Fruit fly (Drosophila melanogaster) whole organism, pupa: ENCODE measurements around the gene Anp.
A peak's percentile ranks its signal among the peaks of the same experiment; 100 is the strongest.

Experiments used
- CG10348 ChIP-seq: fragments of 200-800 bp; sonication (Bioruptor generic); IDR thresholded peaks from 2 replicates; pipeline ENCODE4 v1.3.6; 2022; ENCODE audit warnings: missing biosample characterization, missing genetic modification characterization
- CG12605 ChIP-seq: fragments of 200-800 bp; sonication (Bioruptor generic); IDR thresholded peaks from 2 replicates; pipeline ENCODE4 v1.3.6; 2022; ENCODE audit warnings: missing biosample characterization, missing genetic modification characterization
- CG13204 ChIP-seq: fragments of 200-800 bp; sonication (Bioruptor generic); optimal IDR thresholded peaks from 2 replicates; lab custom pipeline; 2018; ENCODE audit warnings: missing biosample characterization, mild to moderate bottlenecking, missing genetic modification characterization, moderate library complexity
- CG14655 ChIP-seq: fragments of 200-800 bp; sonication (Bioruptor generic); optimal IDR thresholded peaks from 3 replicates; lab custom pipeline; 2017; ENCODE audit warnings: mild to moderate bottlenecking, missing biosample characterization, missing genetic modification reagents, missing genetic modification characterization
- CG15710 ChIP-seq: fragments of 200-800 bp; sonication (Bioruptor generic); optimal IDR thresholded peaks from 2 replicates; lab custom pipeline; 2018; ENCODE audit warnings: missing biosample characterization, mild to moderate bottlenecking, missing genetic modification characterization, moderate library complexity
- CG17806 ChIP-seq: fragments of 200-800 bp; sonication (Bioruptor generic); optimal IDR thresholded peaks from 2 replicates; lab custom pipeline; 2018; ENCODE audit warnings: missing biosample characterization, mild to moderate bottlenecking, missing genetic modification characterization, moderate library complexity
- CG32121 ChIP-seq: fragments of 200-800 bp; sonication (Bioruptor generic); IDR thresholded peaks from 2 replicates; pipeline ENCODE4 v1.3.6; 2022; ENCODE audit warnings: missing biosample characterization, missing genetic modification characterization
- CG34367 ChIP-seq: fragments of 200-800 bp; sonication (Bioruptor generic); optimal IDR thresholded peaks from 2 replicates; lab custom pipeline; 2018; ENCODE audit warnings: missing biosample characterization, mild to moderate bottlenecking, missing genetic modification characterization
- CG4496 ChIP-seq: fragments of 200-800 bp; sonication (Bioruptor generic); IDR thresholded peaks from 3 replicates; pipeline ENCODE4 v1.3.6; 2022; ENCODE audit warnings: missing biosample characterization, missing genetic modification characterization
- CG8159 ChIP-seq: fragments of 200-800 bp; sonication (Bioruptor generic); optimal IDR thresholded peaks from 3 replicates; lab custom pipeline; 2018; ENCODE audit warnings: missing biosample characterization, mild to moderate bottlenecking, missing genetic modification characterization, moderate library complexity
- CG8301 ChIP-seq: fragments of 200-800 bp; sonication (Bioruptor generic); optimal IDR thresholded peaks from 2 replicates; lab custom pipeline; 2018; ENCODE audit warnings: missing biosample characterization, mild to moderate bottlenecking, missing genetic modification characterization
- CG9948 ChIP-seq: fragments of 200-800 bp; sonication (Bioruptor generic); optimal IDR thresholded peaks from 2 replicates; lab custom pipeline; 2018; ENCODE audit warnings: missing biosample characterization, mild to moderate bottlenecking, missing genetic modification characterization, moderate library complexity
- D1 ChIP-seq: fragments of 200-800 bp; sonication (Bioruptor generic); optimal IDR thresholded peaks from 2 replicates; lab custom pipeline; 2018; ENCODE audit warnings: missing biosample characterization, mild to moderate bottlenecking, missing genetic modification characterization, moderate library complexity
- EcR ChIP-seq: fragments of 200-800 bp; sonication (Bioruptor generic); optimal IDR thresholded peaks from 3 replicates; lab custom pipeline; 2019; ENCODE audit warnings: missing biosample characterization, missing genetic modification characterization, mild to moderate bottlenecking, moderate library complexity, missing genetic modification reagents
- Ets98B ChIP-seq: fragments of 200-800 bp; sonication (Bioruptor generic); IDR thresholded peaks from 2 replicates; pipeline ENCODE4 v1.3.6; 2022; ENCODE audit warnings: missing biosample characterization, missing genetic modification characterization
- Pif1A ChIP-seq: fragments of 200-800 bp; sonication (Bioruptor generic); optimal IDR thresholded peaks from 3 replicates; lab custom pipeline; 2016; ENCODE audit warnings: missing biosample characterization, missing genetic modification characterization
- Pif1B ChIP-seq: fragments of 200-800 bp; sonication (Bioruptor generic); optimal IDR thresholded peaks from 3 replicates; lab custom pipeline; 2016; ENCODE audit warnings: missing biosample characterization, missing genetic modification characterization
- Snoo ChIP-seq: fragments of 200-800 bp; sonication (Bioruptor generic); optimal IDR thresholded peaks from 3 replicates; lab custom pipeline; 2017; ENCODE audit warnings: missing biosample characterization, mild to moderate bottlenecking, missing genetic modification characterization, inconsistent platforms
- fd96Ca ChIP-seq: fragments of 200-800 bp; sonication (Bioruptor generic); IDR thresholded peaks from 3 replicates; pipeline ENCODE4 v1.3.6; 2022; ENCODE audit warnings: missing biosample characterization, missing genetic modification characterization
- gl ChIP-seq: fragments of 200-800 bp; sonication (Bioruptor generic); optimal IDR thresholded peaks from 2 replicates; lab custom pipeline; 2018; ENCODE audit warnings: missing biosample characterization, mild to moderate bottlenecking, missing genetic modification characterization
- rn ChIP-seq: fragments of 200-800 bp; sonication (Bioruptor generic); IDR thresholded peaks from 2 replicates; pipeline ENCODE4 v1.3.6; 2022; ENCODE audit warnings: missing biosample characterization, missing genetic modification characterization

Anp gene

DNA sequence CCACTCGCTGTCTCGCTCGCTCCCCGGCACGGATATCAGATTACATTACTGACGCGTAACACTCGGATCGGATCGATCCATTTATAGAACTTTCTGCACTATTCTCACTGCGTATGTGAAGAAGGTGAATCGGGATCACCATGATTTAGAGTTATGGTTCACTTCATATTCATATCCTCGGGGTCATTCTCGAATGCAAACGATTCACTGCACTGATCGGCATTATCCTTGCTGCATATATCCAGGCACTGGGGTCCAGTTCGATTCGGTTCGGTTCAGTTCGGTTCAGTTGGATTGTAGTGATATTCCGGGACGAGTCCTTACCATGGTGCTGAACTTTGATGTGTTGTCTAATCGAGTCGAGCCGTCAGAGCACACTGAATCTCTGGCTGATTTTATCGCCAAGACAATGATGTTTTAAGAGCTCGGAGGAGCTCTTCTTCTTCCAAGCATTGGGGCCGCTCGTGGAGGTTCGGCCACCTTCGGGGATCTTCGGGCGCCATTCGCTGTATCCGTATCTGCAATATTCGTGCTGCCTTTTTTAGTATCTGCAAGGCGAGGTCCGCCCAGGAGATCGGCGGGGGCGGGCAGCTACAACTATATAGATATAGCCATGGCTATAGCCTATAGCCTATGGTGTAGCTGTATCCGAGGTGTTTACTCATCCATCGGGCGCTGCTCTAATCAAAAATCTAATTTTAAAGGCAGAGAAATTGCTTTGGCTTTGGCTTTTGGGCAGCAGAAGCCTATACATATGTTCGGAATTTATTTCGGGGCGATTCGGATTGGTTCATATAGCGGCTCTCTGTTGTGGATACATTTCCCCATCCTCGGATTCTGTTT is 35.4 kb upstream of the Anp start, which contains the start of gene Mlc2:
Gene Mlc2, minus strand, starts transcription at position 392 of the 843 bp plus-strand sequence.
- TF ChIP-seq CG15710 (tag; lab: Kevin White, UChicago) (no peak), CG4496 (GFP tag; lab: Robert Waterston, UW) (no peak), CG12605 (GFP tag; lab: Robert Waterston, UW) (no peak), Snoo (tag; lab: Kevin White, UChicago) (no peak), D1 (tag; lab: Kevin White, UChicago) (no peak), Pif1B (GFP tag; lab: Kevin White, UChicago) (no peak), CG34367 (tag; lab: Kevin White, UChicago) (no peak), Ets98B (GFP tag; lab: Robert Waterston, UW) (no peak), gl (no peak)

DNA sequence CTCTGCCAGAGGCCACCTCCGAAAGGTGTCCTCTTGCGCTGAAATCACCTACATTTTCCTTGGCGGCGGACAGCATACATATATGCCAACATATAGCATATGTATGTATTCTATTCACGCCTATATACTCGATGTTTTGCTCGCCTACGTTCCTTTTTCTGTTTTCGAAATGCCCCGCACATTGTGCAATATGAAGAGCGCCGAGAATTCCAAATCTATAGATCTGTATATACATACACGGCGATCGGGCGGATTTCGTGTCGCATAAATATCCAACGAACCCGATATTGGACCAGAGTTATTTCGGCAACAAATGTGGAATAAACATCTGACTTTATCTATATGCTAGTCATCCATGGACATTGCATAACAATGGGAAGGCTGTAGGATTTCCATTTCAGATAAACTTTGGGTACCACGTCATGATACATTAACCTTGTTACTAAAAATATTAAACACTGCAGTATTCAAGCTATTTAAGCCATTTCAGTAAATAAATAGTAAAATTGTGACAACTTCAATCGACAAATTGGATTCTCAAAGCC is 34.6 kb upstream of the Anp start:
- TF ChIP-seq CG4496 (GFP tag; lab: Robert Waterston, UW) (no peak), CG13204 (no peak), CG17806 (no peak)

DNA sequence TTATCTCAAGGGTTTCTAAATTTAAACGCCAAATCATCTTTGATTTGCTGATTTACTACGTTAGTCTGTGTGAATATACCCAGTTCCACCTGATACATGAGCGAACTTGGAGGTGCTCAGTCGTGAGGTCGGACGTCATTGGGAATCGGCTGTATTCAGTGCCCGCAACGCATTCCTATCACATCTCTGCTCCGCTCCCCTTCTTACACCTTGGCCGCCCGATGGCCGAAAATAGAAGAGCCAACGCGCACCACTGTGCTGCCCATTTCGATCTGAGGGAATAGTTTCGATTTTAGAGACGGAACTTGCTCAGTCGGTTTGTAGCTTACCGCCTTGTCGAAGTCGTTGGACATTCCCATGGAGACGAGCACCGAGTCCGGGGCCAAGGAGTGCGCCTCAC is 33.4 kb upstream of the Anp start:
- TF ChIP-seq gl (no peak), D1 (tag; lab: Kevin White, UChicago) (no peak), CG14655 (GFP tag; lab: Kevin White, UChicago) (no peak), CG32121 (GFP tag; lab: Robert Waterston, UW) (no peak), CG8301 (no peak)

DNA sequence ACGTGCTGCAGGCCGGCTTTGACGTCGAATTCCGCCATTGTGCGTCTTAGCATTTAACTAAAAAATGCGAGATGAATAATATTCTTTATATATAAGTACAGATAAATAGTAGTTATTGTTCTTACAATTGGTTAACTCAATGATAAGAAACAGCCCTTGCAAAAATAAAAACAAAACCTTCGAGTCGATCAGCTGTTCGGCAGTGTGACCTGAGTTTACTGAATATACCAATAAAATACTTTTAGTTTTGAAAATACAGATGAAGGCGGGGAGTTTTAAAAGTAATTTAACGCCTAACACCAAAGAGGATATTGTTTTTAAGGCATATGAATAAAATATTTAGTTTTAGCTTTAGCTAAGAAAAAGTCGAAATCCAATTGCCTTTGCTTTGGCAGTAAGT is 32.3 kb upstream of the Anp start, which contains the start of the genes CG1983 and CG15530:
Gene CG1983, minus strand, starts transcription at position 207 of the 400 bp plus-strand sequence.
Gene CG15530, plus strand, starts transcription at position 384 of the 400 bp plus-strand sequence.
- TF ChIP-seq CG8301 (no peak), Ets98B (GFP tag; lab: Robert Waterston, UW) (no peak), CG4496 (GFP tag; lab: Robert Waterston, UW) (no peak), Pif1B (GFP tag; lab: Kevin White, UChicago) (no peak), rn (GFP tag; lab: Robert Waterston, UW) (no peak), D1 (tag; lab: Kevin White, UChicago) (no peak), CG9948 (no peak), CG10348 (GFP tag; lab: Robert Waterston, UW) (no peak), CG12605 (GFP tag; lab: Robert Waterston, UW) (no peak), Pif1A (GFP tag; lab: Kevin White, UChicago) (no peak), gl (no peak), CG8159 (tag; lab: Kevin White, UChicago) (no peak), Snoo (tag; lab: Kevin White, UChicago) (no peak)

DNA sequence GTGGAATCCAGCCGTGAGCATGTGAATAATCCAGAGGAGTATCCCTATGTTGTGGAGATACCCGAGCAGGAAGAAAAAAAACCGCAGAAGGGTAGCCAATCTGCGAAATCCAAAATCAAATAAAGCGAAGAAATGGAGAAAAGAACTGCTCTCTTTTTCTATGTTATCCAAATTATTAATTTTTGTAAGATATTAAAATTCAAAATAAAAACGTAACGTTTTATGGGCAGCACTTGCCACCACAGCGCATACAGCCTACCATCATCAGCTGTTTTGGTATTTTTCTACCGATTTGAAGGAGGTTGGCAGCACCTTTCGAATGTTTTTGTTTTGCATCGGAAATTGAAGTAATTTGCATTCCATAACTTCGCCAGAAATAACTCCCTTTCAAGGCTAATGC is 29.8 kb upstream of the Anp start, which contains the start of gene Bet5:
Gene Bet5, plus strand, starts transcription at position 299 of the 400 bp plus-strand sequence.
- no peak for TF ChIP-seq CG17806
- TF ChIP-seq CG10348 (GFP tag; lab: Robert Waterston, UW): no peak
- no peak for TF ChIP-seq CG13204
- TF ChIP-seq fd96Ca: no peak
- no peak for TF ChIP-seq Ets98B (GFP tag; lab: Robert Waterston, UW)

DNA sequence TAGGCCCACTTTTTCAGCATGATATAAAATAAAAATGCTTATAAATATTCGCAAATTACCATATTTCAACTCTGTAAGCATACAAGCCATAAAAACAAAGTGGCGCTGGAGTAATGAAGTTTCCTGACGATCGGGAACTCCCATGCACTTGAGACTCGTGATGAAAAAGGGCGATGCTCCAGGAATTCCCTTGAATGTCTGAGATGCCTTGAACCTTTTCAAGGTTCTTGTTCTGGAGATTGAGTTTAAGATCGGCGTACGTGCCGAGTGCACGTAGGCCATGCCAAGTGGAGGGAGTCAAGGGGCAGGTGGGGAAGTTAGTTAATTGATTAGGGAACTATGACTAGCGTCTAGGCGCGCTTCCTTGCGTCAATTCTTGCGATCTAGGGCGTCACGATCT is 25.9 kb upstream of the Anp start:
- TF ChIP-seq Snoo (tag; lab: Kevin White, UChicago) (no peak), EcR (GFP tag; lab: Kevin White, UChicago) (peak; percentile 90)

DNA sequence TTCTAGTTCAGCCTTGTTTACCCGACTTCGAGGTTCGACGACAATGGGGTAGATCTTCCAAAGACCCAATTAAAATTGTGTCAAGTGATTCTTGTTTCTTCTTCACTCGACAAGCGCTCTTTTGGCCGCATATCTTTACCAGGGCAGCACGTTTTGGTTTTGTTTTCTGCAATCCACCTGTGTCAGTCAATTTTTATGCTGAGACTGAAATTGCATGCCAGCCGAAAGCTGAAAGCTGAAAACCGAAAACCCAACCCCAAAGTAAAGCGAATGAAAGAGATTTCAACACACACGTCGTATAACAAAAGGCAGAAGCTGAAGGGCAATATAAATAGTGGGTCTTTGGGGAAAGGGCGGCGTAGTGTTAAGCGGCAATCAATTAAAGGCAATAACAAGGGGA is 20.4 kb upstream of the Anp start:
- TF ChIP-seq CG8159 (tag; lab: Kevin White, UChicago) (no peak), Ets98B (GFP tag; lab: Robert Waterston, UW) (no peak), D1 (tag; lab: Kevin White, UChicago) (no peak), CG8301 (no peak), gl (no peak), Pif1B (GFP tag; lab: Kevin White, UChicago) (no peak), fd96Ca (no peak), CG10348 (GFP tag; lab: Robert Waterston, UW) (no peak), Snoo (tag; lab: Kevin White, UChicago) (no peak), CG15710 (tag; lab: Kevin White, UChicago) (no peak), CG4496 (GFP tag; lab: Robert Waterston, UW) (no peak), CG13204 (no peak), rn (GFP tag; lab: Robert Waterston, UW) (no peak), CG14655 (GFP tag; lab: Kevin White, UChicago) (no peak), EcR (GFP tag; lab: Kevin White, UChicago) (no peak), CG32121 (GFP tag; lab: Robert Waterston, UW) (no peak), CG12605 (GFP tag; lab: Robert Waterston, UW) (no peak), CG34367 (tag; lab: Kevin White, UChicago) (no peak)
- TF ChIP-seq, all 21 proteins: peak for 0
